Worm (Caenorhabditis elegans) whole organism, young adult: ENCODE measurements around the gene H12I19.115.

Experiments used
- F55B11.4 ChIP-seq: sonication (generic microtip); optimal IDR thresholded peaks from 2 replicates; lab custom pipeline; 2016; ENCODE audit warnings: missing compliant biosample characterization, missing genetic modification characterization, borderline replicate concordance; ENCODE audit not compliant: insufficient read depth
- T07F8.4 ChIP-seq: sonication (generic microtip); optimal IDR thresholded peaks from 2 replicates; lab custom pipeline; 2016; ENCODE audit warnings: mild to moderate bottlenecking, missing genetic modification characterization, moderate library complexity, missing compliant biosample characterization
- T26A5.8 ChIP-seq: sonication (generic microtip); optimal IDR thresholded peaks from 2 replicates; lab custom pipeline; 2016; ENCODE audit warnings: missing genetic modification characterization, missing compliant biosample characterization
- aptf-2 ChIP-seq: fragments of 200-800 bp; sonication (Bioruptor generic); conservative IDR thresholded peaks from 2 replicates; pipeline ENCODE4 v1.3.6; 2022; ENCODE audit warnings: missing genetic modification reagents, missing genetic modification characterization, missing compliant biosample characterization
- dpff-1 ChIP-seq: sonication (generic microtip); optimal IDR thresholded peaks from 2 replicates; lab custom pipeline; 2017; ENCODE audit warnings: mild to moderate bottlenecking, missing genetic modification characterization, missing compliant biosample characterization
- egl-18 ChIP-seq: fragments of 200-800 bp; sonication (Bioruptor generic); IDR thresholded peaks from 2 replicates; pipeline ENCODE4 v1.3.6; 2022; ENCODE audit warnings: missing genetic modification reagents, missing genetic modification characterization, missing compliant biosample characterization
- unc-62 ChIP-seq: fragments of 150-350 bp; optimal IDR thresholded peaks from 2 replicates; lab custom pipeline; 2014; ENCODE audit warnings: missing biosample characterization, missing genetic modification reagents, missing genetic modification characterization

DNA sequence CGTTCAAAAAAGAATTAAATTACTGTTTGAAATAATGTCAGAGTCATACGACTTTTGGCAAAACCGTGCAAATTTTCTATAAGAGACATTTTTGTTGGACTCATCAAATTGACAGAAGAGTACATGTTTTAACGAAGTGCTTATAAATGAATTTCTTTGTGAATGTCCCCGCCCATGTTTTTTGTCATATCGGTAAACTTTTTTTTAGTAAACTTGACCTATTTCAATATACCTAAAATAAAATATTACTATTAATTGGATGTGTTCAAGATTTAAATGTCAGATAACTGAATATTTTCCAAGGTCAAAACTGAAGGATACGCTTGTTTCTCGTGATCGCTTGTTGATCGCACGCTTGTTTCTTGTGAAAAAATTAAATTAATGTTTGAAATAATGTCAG is 30.4 kb upstream of the H12I19.115 start, which contains the start of gene R05A10.8:
- TF ChIP-seq aptf-2 (GFP tag; lab: Robert Waterston, UW) (no peak), unc-62 (GFP tag; lab: Kevin White, UChicago) (no peak), F55B11.4 (no peak), egl-18 (GFP tag; lab: Robert Waterston, UW) (no peak), T26A5.8 (no peak), T07F8.4 (no peak), dpff-1 (tag; lab: Kevin White, UChicago) (no peak)
